Fruit fly (Drosophila melanogaster) whole organism, prepupa: ENCODE data around the gene CG10660.

Experiments
- CG10669 ChIP-seq: fragments of 200-800 bp; sonication (Bioruptor generic); optimal IDR thresholded peaks from 3 replicates; lab custom pipeline; 2018; ENCODE audit warnings: missing biosample characterization, mild to moderate bottlenecking, missing genetic modification characterization, moderate library complexity
- CG11294 ChIP-seq: fragments of 200-800 bp; sonication (Bioruptor generic); IDR thresholded peaks from 2 replicates; pipeline ENCODE4 v1.3.6; 2022; ENCODE audit warnings: missing biosample characterization, missing genetic modification characterization
- CG11762 ChIP-seq: fragments of 200-800 bp; sonication (Bioruptor generic); optimal IDR thresholded peaks from 3 replicates; lab custom pipeline; 2016; ENCODE audit warnings: missing biosample characterization, missing genetic modification characterization; ENCODE audit not compliant: insufficient read depth
- CG15336 ChIP-seq: fragments of 200-800 bp; sonication (Bioruptor generic); IDR thresholded peaks from 2 replicates; pipeline ENCODE4 v1.3.6; 2022; ENCODE audit warnings: missing biosample characterization, missing genetic modification characterization
- CG1621 ChIP-seq: fragments of 200-800 bp; sonication (Bioruptor generic); optimal IDR thresholded peaks from 3 replicates; lab custom pipeline; 2018; ENCODE audit warnings: missing biosample characterization, mild to moderate bottlenecking, missing genetic modification characterization
- CG32006 ChIP-seq: fragments of 200-800 bp; sonication (Bioruptor generic); optimal IDR thresholded peaks from 3 replicates; lab custom pipeline; 2017; ENCODE audit warnings: missing biosample characterization, mild to moderate bottlenecking, missing genetic modification characterization
- CG34406 ChIP-seq: fragments of 200-800 bp; sonication (Bioruptor generic); optimal IDR thresholded peaks from 3 replicates; lab custom pipeline; 2016; ENCODE audit warnings: missing biosample characterization, missing genetic modification characterization
- CG3919 ChIP-seq: fragments of 200-800 bp; sonication (Bioruptor generic); optimal IDR thresholded peaks from 3 replicates; lab custom pipeline; 2016; ENCODE audit warnings: missing biosample characterization, missing genetic modification characterization
- CG4318 ChIP-seq: fragments of 200-800 bp; sonication (Bioruptor generic); optimal IDR thresholded peaks from 3 replicates; lab custom pipeline; 2017; ENCODE audit warnings: missing biosample characterization, mild to moderate bottlenecking, missing genetic modification characterization
- CG6163 ChIP-seq: fragments of 200-800 bp; sonication (Bioruptor generic); IDR thresholded peaks from 3 replicates; pipeline ENCODE4 v1.3.6; 2022; ENCODE audit warnings: missing biosample characterization, missing genetic modification characterization
- CG6792 ChIP-seq: fragments of 200-800 bp; sonication (Bioruptor generic); optimal IDR thresholded peaks from 3 replicates; lab custom pipeline; 2016; ENCODE audit warnings: missing biosample characterization, missing genetic modification characterization
- CG6854 ChIP-seq: fragments of 200-800 bp; sonication (Bioruptor generic); optimal IDR thresholded peaks from 2 replicates; lab custom pipeline; 2017; ENCODE audit warnings: missing biosample characterization, mild to moderate bottlenecking, missing genetic modification characterization
- CG8319 ChIP-seq: fragments of 200-800 bp; sonication (Bioruptor generic); optimal IDR thresholded peaks from 3 replicates; lab custom pipeline; 2016; ENCODE audit warnings: missing biosample characterization, missing genetic modification characterization
- CG8632 ChIP-seq: fragments of 200-800 bp; sonication (Bioruptor generic); optimal IDR thresholded peaks from 3 replicates; lab custom pipeline; 2016; ENCODE audit warnings: missing biosample characterization, missing genetic modification characterization
- CG9139 ChIP-seq: fragments of 200-800 bp; sonication (Bioruptor generic); optimal IDR thresholded peaks from 3 replicates; lab custom pipeline; 2017; ENCODE audit warnings: missing biosample characterization, mild to moderate bottlenecking, missing genetic modification characterization
- Eip75B ChIP-seq: fragments of 200-800 bp; sonication (Bioruptor generic); optimal IDR thresholded peaks from 3 replicates; lab custom pipeline; 2016; ENCODE audit warnings: missing biosample characterization, missing genetic modification characterization
- Eip78C ChIP-seq: fragments of 200-800 bp; sonication (Bioruptor generic); peaks from one replicate; lab custom pipeline; 2016; ENCODE audit warnings: missing biosample characterization, missing genetic modification characterization
- Eip93F ChIP-seq: fragments of 200-800 bp; sonication (Bioruptor generic); optimal IDR thresholded peaks from 2 replicates; lab custom pipeline; 2016; ENCODE audit warnings: missing biosample characterization, mild to moderate bottlenecking, missing genetic modification characterization
- Ets96B ChIP-seq: fragments of 200-800 bp; optimal IDR thresholded peaks from 2 replicates; lab custom pipeline; 2019; ENCODE audit warnings: missing biosample characterization, mild to moderate bottlenecking, missing genetic modification characterization, moderate library complexity
- Gug ChIP-seq: fragments of 200-800 bp; sonication (Bioruptor generic); IDR thresholded peaks from 2 replicates; pipeline ENCODE4 v1.3.6; 2022; ENCODE audit warnings: missing biosample characterization, missing genetic modification characterization
- Hr38 ChIP-seq: sonication (Bioruptor generic); optimal IDR thresholded peaks from 2 replicates; lab custom pipeline; 2016; ENCODE audit warnings: missing biosample characterization, missing genetic modification characterization
- Hr39 ChIP-seq: fragments of 200-800 bp; sonication (Bioruptor generic); optimal IDR thresholded peaks from 2 replicates; lab custom pipeline; 2016; ENCODE audit warnings: missing biosample characterization, missing genetic modification characterization
- Hr4 ChIP-seq: fragments of 200-800 bp; sonication (Bioruptor generic); optimal IDR thresholded peaks from 3 replicates; lab custom pipeline; 2016; ENCODE audit warnings: missing biosample characterization, missing genetic modification characterization
- Lpt ChIP-seq: fragments of 200-800 bp; sonication (Bioruptor generic); optimal IDR thresholded peaks from 3 replicates; lab custom pipeline; 2016; ENCODE audit warnings: missing biosample characterization, missing genetic modification characterization
- Met ChIP-seq: fragments of 200-800 bp; sonication (Bioruptor generic); optimal IDR thresholded peaks from 3 replicates; lab custom pipeline; 2016; ENCODE audit warnings: missing biosample characterization, missing genetic modification characterization
- OdsH ChIP-seq: fragments of 200-800 bp; sonication (Bioruptor generic); optimal IDR thresholded peaks from 3 replicates; lab custom pipeline; 2016; ENCODE audit warnings: missing biosample characterization, missing genetic modification characterization
- Smox ChIP-seq: fragments of 200-800 bp; sonication (Bioruptor generic); optimal IDR thresholded peaks from 3 replicates; lab custom pipeline; 2016; ENCODE audit warnings: missing biosample characterization, missing genetic modification characterization
- Sox14 ChIP-seq: fragments of 200-800 bp; sonication (Bioruptor generic); optimal IDR thresholded peaks from 3 replicates; lab custom pipeline; 2016; ENCODE audit warnings: missing biosample characterization, missing genetic modification characterization
- Sox15 ChIP-seq: fragments of 200-800 bp; sonication (Bioruptor generic); optimal IDR thresholded peaks from 3 replicates; lab custom pipeline; 2016; ENCODE audit warnings: missing biosample characterization, missing genetic modification characterization
- acj6 ChIP-seq: fragments of 200-800 bp; sonication (Bioruptor generic); optimal IDR thresholded peaks from 3 replicates; lab custom pipeline; 2016; ENCODE audit warnings: missing biosample characterization, missing genetic modification characterization
- cyc ChIP-seq: fragments of 200-800 bp; sonication (Bioruptor generic); optimal IDR thresholded peaks from 3 replicates; lab custom pipeline; 2016; ENCODE audit warnings: missing biosample characterization, missing genetic modification characterization
- dac ChIP-seq: fragments of 200-800 bp; sonication (Bioruptor generic); optimal IDR thresholded peaks from 2 replicates; lab custom pipeline; 2017; ENCODE audit warnings: missing biosample characterization, mild to moderate bottlenecking, missing genetic modification characterization
- dsx ChIP-seq: fragments of 200-800 bp; optimal IDR thresholded peaks from 3 replicates; lab custom pipeline; 2019; ENCODE audit warnings: missing biosample characterization, mild to moderate bottlenecking, missing genetic modification characterization, moderate library complexity; ENCODE audit not compliant: poor library complexity, severe bottlenecking
- eg ChIP-seq: fragments of 200-800 bp; sonication (Bioruptor generic); IDR thresholded peaks from 3 replicates; pipeline ENCODE4 v1.3.6; 2022; ENCODE audit warnings: missing biosample characterization, missing genetic modification characterization
- esn ChIP-seq: fragments of 200-800 bp; sonication (Bioruptor generic); optimal IDR thresholded peaks from 2 replicates; lab custom pipeline; 2016; ENCODE audit warnings: missing biosample characterization, mild to moderate bottlenecking, missing genetic modification characterization, moderate library complexity
- fd59A ChIP-seq: fragments of 200-800 bp; sonication (Bioruptor generic); optimal IDR thresholded peaks from 2 replicates; lab custom pipeline; 2017; ENCODE audit warnings: missing biosample characterization, mild to moderate bottlenecking, missing genetic modification characterization, missing genetic modification reagents
- fd85E ChIP-seq: fragments of 200-800 bp; sonication (Bioruptor generic); optimal IDR thresholded peaks from 3 replicates; lab custom pipeline; 2016; ENCODE audit warnings: missing biosample characterization, missing genetic modification characterization
- fkh ChIP-seq: fragments of 200-800 bp; sonication (Bioruptor generic); optimal IDR thresholded peaks from 3 replicates; lab custom pipeline; 2017; ENCODE audit warnings: missing biosample characterization, mild to moderate bottlenecking, missing genetic modification characterization, moderate library complexity
- lz ChIP-seq: fragments of 200-800 bp; sonication (Bioruptor generic); optimal IDR thresholded peaks from 3 replicates; lab custom pipeline; 2016; ENCODE audit warnings: missing biosample characterization, missing genetic modification characterization
- net ChIP-seq: fragments of 200-800 bp; sonication (Bioruptor generic); optimal IDR thresholded peaks from 3 replicates; lab custom pipeline; 2016; ENCODE audit warnings: missing biosample characterization, missing genetic modification characterization
- salr ChIP-seq, 2 experiments: fragments of 200-800 bp; sonication (Bioruptor generic); optimal IDR thresholded peaks; 3 replicates each; lab custom pipeline; 2016 to 2018; ENCODE audit warnings: missing biosample characterization in 2 of 2, missing genetic modification characterization in 2 of 2, mild to moderate bottlenecking in 1 of 2
- spab ChIP-seq: fragments of 200-800 bp; sonication (Bioruptor generic); optimal IDR thresholded peaks from 2 replicates; lab custom pipeline; 2017; ENCODE audit warnings: missing biosample characterization, mild to moderate bottlenecking, missing genetic modification characterization, missing genetic modification reagents
- ss ChIP-seq, 2 experiments: fragments of 200-800 bp; sonication (Bioruptor generic); optimal IDR thresholded peaks; 2 replicates in 1 of 2; 3 replicates in 1 of 2; lab custom pipeline; 2017 to 2018; ENCODE audit warnings: mild to moderate bottlenecking in 2 of 2, missing biosample characterization in 2 of 2, missing genetic modification characterization in 2 of 2, moderate library complexity in 1 of 2
- svp ChIP-seq: fragments of 200-800 bp; sonication (Bioruptor generic); peaks from one replicate; lab custom pipeline; 2016; ENCODE audit warnings: missing biosample characterization, missing genetic modification characterization
- topi ChIP-seq: fragments of 200-800 bp; sonication (Bioruptor generic); optimal IDR thresholded peaks from 3 replicates; lab custom pipeline; 2016; ENCODE audit warnings: missing biosample characterization, missing genetic modification characterization
- vri ChIP-seq: fragments of 200-800 bp; sonication (Bioruptor generic); optimal IDR thresholded peaks from 3 replicates; lab custom pipeline; 2016; ENCODE audit warnings: missing biosample characterization, mild to moderate bottlenecking, missing genetic modification characterization

Gene CG10660

dm6 chr3L:12455034-12455433 is 35.4 kb downstream of the CG10660 start (continued):
- no peak for TF ChIP-seq fkh (GFP tag; lab: Kevin White, UChicago)
- TF ChIP-seq CG32006: peak; percentile 49
- TF ChIP-seq ss (GFP tag; optimal IDR thresholded peaks at IDR 0.05; lab: Kevin White, UChicago): peak; percentile 14 to 52
- no peak for TF ChIP-seq fd85E (GFP tag; lab: Kevin White, UChicago)
- TF ChIP-seq Smox (GFP tag; lab: Kevin White, UChicago): no peak
- no peak for TF ChIP-seq Hr4
- peak; percentile 54 for TF ChIP-seq CG10669 (GFP tag; lab: Kevin White, UChicago)
- TF ChIP-seq Hr38 (GFP tag; lab: Kevin White, UChicago): no peak
- no peak for TF ChIP-seq Lpt (GFP tag; lab: Kevin White, UChicago)
- no peak for TF ChIP-seq CG11762 (GFP tag; lab: Kevin White, UChicago)
- peak; percentile 4 for TF ChIP-seq esn (GFP tag; lab: Kevin White, UChicago)
- TF ChIP-seq cyc (GFP tag; lab: Kevin White, UChicago): no peak
- TF ChIP-seq CG6792 (GFP tag; lab: Kevin White, UChicago): no peak
- peak; percentile 2 for TF ChIP-seq dsx (GFP tag; lab: Kevin White, UChicago)
- TF ChIP-seq eg (GFP tag; lab: Robert Waterston, UW): no peak
- no peak for TF ChIP-seq lz (GFP tag; lab: Kevin White, UChicago)
- peak; percentile 59 for TF ChIP-seq fd59A (GFP tag; lab: Kevin White, UChicago)
- no peak for TF ChIP-seq CG6854 (GFP tag; lab: Kevin White, UChicago)
- no peak for TF ChIP-seq Gug (GFP tag; lab: Robert Waterston, UW)
- TF ChIP-seq dac (GFP tag; lab: Kevin White, UChicago): no peak
- TF ChIP-seq Eip93F (GFP tag; lab: Kevin White, UChicago): no peak
- peak; percentile 32 for TF ChIP-seq OdsH (GFP tag; lab: Kevin White, UChicago)
- no peak for TF ChIP-seq Sox15 (GFP tag; lab: Kevin White, UChicago)
- TF ChIP-seq Eip75B (GFP tag; lab: Kevin White, UChicago): no peak
- no peak for TF ChIP-seq CG6163 (GFP tag; lab: Robert Waterston, UW)
- peak; percentile 41 for TF ChIP-seq Ets96B (tag; lab: Kevin White, UChicago)
- peak; percentile 13 for TF ChIP-seq Met (GFP tag; lab: Kevin White, UChicago)

- TF ChIP-seq Sox15 (GFP tag; lab: Kevin White, UChicago): no peak
- peak; percentile 45 for TF ChIP-seq Eip78C
- no peak for TF ChIP-seq topi (GFP tag; lab: Kevin White, UChicago)
- TF ChIP-seq salr (GFP tag; optimal IDR thresholded peaks at IDR 0.05; lab: Kevin White, UChicago): no peak
These were observed 36.9 kb downstream of the CG10660 start for dm6 chr3L:12453529-12453928.

- no peak for TF ChIP-seq acj6 (GFP tag; lab: Kevin White, UChicago)
- no peak for TF ChIP-seq ss (GFP tag; optimal IDR thresholded peaks at IDR 0.05; lab: Kevin White, UChicago)
- TF ChIP-seq Met (GFP tag; lab: Kevin White, UChicago): peak; percentile 6
- TF ChIP-seq fd59A (GFP tag; lab: Kevin White, UChicago): no peak
- TF ChIP-seq CG8319 (GFP tag; lab: Kevin White, UChicago): no peak
- no peak for TF ChIP-seq CG1621 (tag; lab: Kevin White, UChicago)
- no peak for TF ChIP-seq vri (GFP tag; lab: Kevin White, UChicago)
- TF ChIP-seq Ets96B (tag; lab: Kevin White, UChicago): no peak
- TF ChIP-seq CG6854 (GFP tag; lab: Kevin White, UChicago): no peak
- TF ChIP-seq spab (GFP tag; lab: Kevin White, UChicago): no peak
- TF ChIP-seq dsx (GFP tag; lab: Kevin White, UChicago): no peak
- TF ChIP-seq CG3919 (GFP tag; lab: Kevin White, UChicago): peak; percentile 7
- no peak for TF ChIP-seq Eip93F (GFP tag; lab: Kevin White, UChicago)
- no peak for TF ChIP-seq Gug (GFP tag; lab: Robert Waterston, UW)
- no peak for TF ChIP-seq esn (GFP tag; lab: Kevin White, UChicago)
- TF ChIP-seq CG11294 (GFP tag; lab: Robert Waterston, UW): no peak
- TF ChIP-seq Sox14 (GFP tag; lab: Kevin White, UChicago): no peak
- peak; percentile 3 for TF ChIP-seq CG4318
- no peak for TF ChIP-seq CG34406 (GFP tag; lab: Kevin White, UChicago)
- TF ChIP-seq CG8632: no peak
- peak; percentile 10 for TF ChIP-seq Smox (GFP tag; lab: Kevin White, UChicago)
- no peak; the same call in 2 of the 3 replicates for TF ChIP-seq CG6163 (GFP tag; lab: Robert Waterston, UW)
- TF ChIP-seq OdsH (GFP tag; lab: Kevin White, UChicago): peak; percentile 17
- no peak for TF ChIP-seq Eip75B (GFP tag; lab: Kevin White, UChicago)
- no peak for TF ChIP-seq Lpt (GFP tag; lab: Kevin White, UChicago)
- no peak for TF ChIP-seq Hr39 (GFP tag; lab: Kevin White, UChicago)
- peak; percentile 51; the same call in 1 of the 2 replicates for TF ChIP-seq CG15336
- TF ChIP-seq svp (GFP tag; lab: Kevin White, UChicago): peak; percentile 15
- TF ChIP-seq Eip78C: peak; percentile 68
- no peak for TF ChIP-seq CG9139 (GFP tag; lab: Kevin White, UChicago)
- no peak for TF ChIP-seq net (GFP tag; lab: Kevin White, UChicago)
- no peak for TF ChIP-seq Sox15 (GFP tag; lab: Kevin White, UChicago)
These were observed 43.0 kb downstream of the CG10660 start for dm6 chr3L:12447501-12447900.
